Fruit fly (Drosophila melanogaster) whole organism, embryonic: ENCODE measurements around the gene gpp.

Source experiments
- Adf1 ChIP-seq: fragments of 200-800 bp; sonication (Bioruptor generic); IDR thresholded peaks from 2 replicates; pipeline ENCODE4 v1.3.6; 2022; ENCODE audit warnings: missing biosample characterization, missing genetic modification characterization
- CG10321 ChIP-seq: fragments of 200-800 bp; sonication (Bioruptor generic); IDR thresholded peaks from 2 replicates; pipeline ENCODE4 v1.3.6; 2022; ENCODE audit warnings: missing biosample characterization, missing genetic modification characterization
- CG10462 ChIP-seq: fragments of 200-800 bp; sonication (Bioruptor generic); optimal IDR thresholded peaks from 2 replicates; lab custom pipeline; 2016; ENCODE audit warnings: missing biosample characterization, missing genetic modification characterization
- CG10543 ChIP-seq: fragments of 200-800 bp; sonication (Bioruptor generic); optimal IDR thresholded peaks from 3 replicates; lab custom pipeline; 2017; ENCODE audit warnings: missing biosample characterization, mild to moderate bottlenecking, missing genetic modification characterization, moderate library complexity
- CG11093 ChIP-seq: fragments of 200-800 bp; sonication (Bioruptor generic); IDR thresholded peaks from 3 replicates; pipeline ENCODE4 v1.3.6; 2022; ENCODE audit warnings: missing biosample characterization, missing genetic modification characterization
- CG11247 ChIP-seq: fragments of 200-800 bp; sonication (Bioruptor generic); IDR thresholded peaks from 2 replicates; pipeline ENCODE4 v1.3.6; 2022; ENCODE audit warnings: missing biosample characterization, missing genetic modification characterization
- CG1233 ChIP-seq: fragments of 200-800 bp; sonication (Bioruptor generic); optimal IDR thresholded peaks from 4 replicates; lab custom pipeline; 2018; ENCODE audit warnings: missing biosample characterization, mild to moderate bottlenecking, missing genetic modification characterization
- CG13287 ChIP-seq: fragments of 200-800 bp; sonication (Bioruptor generic); IDR thresholded peaks from 2 replicates; pipeline ENCODE4 v1.3.6; 2022; ENCODE audit warnings: missing biosample characterization, missing genetic modification characterization; ENCODE audit not compliant: partially characterized antibody
- CG13894 ChIP-seq: fragments of 200-800 bp; sonication (Bioruptor generic); optimal IDR thresholded peaks from 3 replicates; lab custom pipeline; 2018; ENCODE audit warnings: missing biosample characterization, mild to moderate bottlenecking, missing genetic modification characterization, moderate library complexity
- CG14965 ChIP-seq: fragments of 200-800 bp; sonication (Bioruptor generic); optimal IDR thresholded peaks from 2 replicates; lab custom pipeline; 2016; ENCODE audit warnings: missing biosample characterization, missing genetic modification characterization, borderline replicate concordance
- CG2116 ChIP-seq: fragments of 200-800 bp; sonication (Bioruptor generic); optimal IDR thresholded peaks from 3 replicates; lab custom pipeline; 2018; ENCODE audit warnings: missing biosample characterization, mild to moderate bottlenecking, missing genetic modification characterization
- CG2120 ChIP-seq: fragments of 200-800 bp; sonication (Bioruptor generic); optimal IDR thresholded peaks from 3 replicates; lab custom pipeline; 2016; ENCODE audit warnings: missing biosample characterization, missing genetic modification characterization
- CG32772 ChIP-seq: fragments of 200-800 bp; sonication (Bioruptor generic); IDR thresholded peaks from 2 replicates; pipeline ENCODE4 v1.3.6; 2022; ENCODE audit warnings: missing biosample characterization, missing genetic modification characterization
- CG3281 ChIP-seq: fragments of 200-800 bp; sonication (Bioruptor generic); optimal IDR thresholded peaks from 3 replicates; lab custom pipeline; 2017; ENCODE audit warnings: missing biosample characterization, mild to moderate bottlenecking, missing genetic modification characterization
- CG4854 ChIP-seq: fragments of 200-800 bp; sonication (Bioruptor generic); optimal IDR thresholded peaks from 2 replicates; lab custom pipeline; 2016; ENCODE audit warnings: missing biosample characterization, missing genetic modification characterization, inconsistent platforms
- CG6272 ChIP-seq: fragments of 200-800 bp; sonication (Bioruptor generic); IDR thresholded peaks from 2 replicates; pipeline ENCODE4 v1.3.6; 2022; ENCODE audit warnings: missing biosample characterization, missing genetic modification characterization
- CG6813 ChIP-seq: fragments of 200-800 bp; sonication (Bioruptor generic); optimal IDR thresholded peaks from 2 replicates; lab custom pipeline; 2017; ENCODE audit warnings: missing biosample characterization, missing genetic modification characterization, mild to moderate bottlenecking, moderate library complexity, missing genetic modification reagents
- CG7556 ChIP-seq: fragments of 200-800 bp; sonication (Bioruptor generic); optimal IDR thresholded peaks from 2 replicates; lab custom pipeline; 2017; ENCODE audit warnings: missing biosample characterization, mild to moderate bottlenecking, missing genetic modification characterization
- CG7987 ChIP-seq: fragments of 200-800 bp; sonication (Bioruptor generic); optimal IDR thresholded peaks from 2 replicates; lab custom pipeline; 2018; ENCODE audit warnings: missing biosample characterization, mild to moderate bottlenecking, missing genetic modification characterization, moderate library complexity
- CG8281 ChIP-seq: fragments of 200-800 bp; sonication (Bioruptor generic); optimal IDR thresholded peaks from 2 replicates; lab custom pipeline; 2018; ENCODE audit warnings: missing biosample characterization, mild to moderate bottlenecking, missing genetic modification characterization, moderate library complexity
- CG9215 ChIP-seq: fragments of 200-800 bp; sonication (Bioruptor generic); IDR thresholded peaks from 2 replicates; pipeline ENCODE4 v1.3.6; 2022; ENCODE audit warnings: missing biosample characterization, missing genetic modification characterization
- CG9609 ChIP-seq: fragments of 200-800 bp; sonication (Bioruptor generic); optimal IDR thresholded peaks from 3 replicates; lab custom pipeline; 2016; ENCODE audit warnings: missing biosample characterization, missing genetic modification characterization
- CG9727 ChIP-seq: fragments of 200-800 bp; sonication (Bioruptor generic); optimal IDR thresholded peaks from 3 replicates; lab custom pipeline; 2017; ENCODE audit warnings: missing biosample characterization, mild to moderate bottlenecking, missing genetic modification characterization
- Ets65A ChIP-seq: fragments of 200-800 bp; sonication (Bioruptor generic); peaks from one replicate; lab custom pipeline; 2016; ENCODE audit warnings: missing biosample characterization, missing genetic modification characterization
- Hr3 ChIP-seq: fragments of 200-800 bp; sonication (Bioruptor generic); optimal IDR thresholded peaks from 3 replicates; lab custom pipeline; 2016; ENCODE audit warnings: missing biosample characterization, missing genetic modification characterization
- Taf1 ChIP-seq: fragments of 200-800 bp; sonication (Bioruptor generic); IDR thresholded peaks from 2 replicates; pipeline ENCODE4 v1.3.6; 2022; ENCODE audit warnings: missing biosample characterization, missing genetic modification characterization
- az2 ChIP-seq: fragments of 200-800 bp; sonication (Bioruptor generic); optimal IDR thresholded peaks from 3 replicates; lab custom pipeline; 2016; ENCODE audit warnings: missing biosample characterization, missing genetic modification characterization
- bab2 ChIP-seq: fragments of 200-800 bp; sonication (Bioruptor generic); optimal IDR thresholded peaks from 2 replicates; lab custom pipeline; 2016; ENCODE audit warnings: missing biosample characterization, missing genetic modification characterization
- bbx ChIP-seq: fragments of 200-800 bp; sonication (Bioruptor generic); IDR thresholded peaks from 2 replicates; pipeline ENCODE4 v1.3.6; 2022; ENCODE audit warnings: missing biosample characterization, missing genetic modification characterization; ENCODE audit not compliant: partially characterized antibody
- cg ChIP-seq: fragments of 200-800 bp; sonication (Bioruptor generic); optimal IDR thresholded peaks from 3 replicates; lab custom pipeline; 2019; ENCODE audit warnings: missing biosample characterization, mild to moderate bottlenecking, missing genetic modification characterization, moderate library complexity
- chn ChIP-seq: fragments of 200-800 bp; sonication (Bioruptor generic); optimal IDR thresholded peaks from 2 replicates; lab custom pipeline; 2016; ENCODE audit warnings: missing biosample characterization, missing genetic modification characterization
- cwo ChIP-seq: fragments of 200-800 bp; sonication (Bioruptor generic); optimal IDR thresholded peaks from 3 replicates; lab custom pipeline; 2017; ENCODE audit warnings: missing biosample characterization, missing genetic modification characterization, mild to moderate bottlenecking, moderate library complexity, missing genetic modification reagents
- danr ChIP-seq: fragments of 200-800 bp; sonication (Bioruptor generic); IDR thresholded peaks from 2 replicates; pipeline ENCODE4 v1.3.6; 2022; ENCODE audit warnings: missing biosample characterization, missing genetic modification characterization
- ewg ChIP-seq: fragments of 200-800 bp; sonication (Bioruptor generic); optimal IDR thresholded peaks from 3 replicates; lab custom pipeline; 2017; ENCODE audit warnings: mild to moderate bottlenecking, missing biosample characterization, missing genetic modification reagents, missing genetic modification characterization
- gem ChIP-seq: fragments of 200-800 bp; sonication (Bioruptor generic); optimal IDR thresholded peaks from 2 replicates; lab custom pipeline; 2019; ENCODE audit warnings: missing biosample characterization, mild to moderate bottlenecking, missing genetic modification characterization, moderate library complexity
- gro ChIP-seq: fragments of 200-800 bp; sonication (Bioruptor generic); optimal IDR thresholded peaks from 2 replicates; lab custom pipeline; 2016; ENCODE audit warnings: missing biosample characterization, missing genetic modification characterization
- gsb-n ChIP-seq: fragments of 200-800 bp; sonication (Bioruptor generic); optimal IDR thresholded peaks from 3 replicates; lab custom pipeline; 2018; ENCODE audit warnings: missing biosample characterization, mild to moderate bottlenecking, missing genetic modification characterization
- hth ChIP-seq: fragments of >200 bp; optimal IDR thresholded peaks from 2 replicates; lab custom pipeline; 2017; ENCODE audit warnings: inconsistent platforms
- klu ChIP-seq: fragments of 200-800 bp; sonication (Bioruptor generic); IDR thresholded peaks from 2 replicates; pipeline ENCODE4 v1.3.6; 2022; ENCODE audit warnings: missing biosample characterization, missing genetic modification characterization
- lab ChIP-seq: fragments of 200-800 bp; sonication (Bioruptor generic); optimal IDR thresholded peaks from 3 replicates; lab custom pipeline; 2017; ENCODE audit warnings: missing biosample characterization, missing genetic modification characterization, mild to moderate bottlenecking, moderate library complexity, missing genetic modification reagents
- org-1 ChIP-seq: fragments of 200-800 bp; sonication (Bioruptor generic); optimal IDR thresholded peaks from 2 replicates; lab custom pipeline; 2017; ENCODE audit warnings: missing biosample characterization, missing genetic modification characterization
- sisA ChIP-seq: fragments of 200-800 bp; sonication (Bioruptor generic); IDR thresholded peaks from 2 replicates; pipeline ENCODE4 v1.3.6; 2022; ENCODE audit warnings: missing biosample characterization, missing genetic modification characterization
- stwl ChIP-seq: fragments of 200-800 bp; sonication (Bioruptor generic); optimal IDR thresholded peaks from 3 replicates; lab custom pipeline; 2018; ENCODE audit warnings: missing biosample characterization, mild to moderate bottlenecking, missing genetic modification characterization, moderate library complexity
- tio ChIP-seq: fragments of 200-800 bp; sonication (Bioruptor generic); optimal IDR thresholded peaks from 2 replicates; lab custom pipeline; 2017; ENCODE audit warnings: missing biosample characterization, missing genetic modification characterization, inconsistent platforms
- tna ChIP-seq: fragments of 200-800 bp; sonication (Bioruptor generic); IDR thresholded peaks from 2 replicates; pipeline ENCODE4 v1.3.6; 2022; ENCODE audit warnings: missing biosample characterization, missing genetic modification characterization; ENCODE audit not compliant: partially characterized antibody
- trh ChIP-seq: fragments of 200-800 bp; sonication (Bioruptor generic); optimal IDR thresholded peaks from 2 replicates; lab custom pipeline; 2016; ENCODE audit warnings: missing biosample characterization, missing genetic modification characterization
- unpg ChIP-seq: fragments of 200-800 bp; sonication (Bioruptor generic); optimal IDR thresholded peaks from 3 replicates; lab custom pipeline; 2018; ENCODE audit warnings: missing biosample characterization, mild to moderate bottlenecking, missing genetic modification characterization, moderate library complexity
- usp ChIP-seq: fragments of >200 bp; optimal IDR thresholded peaks from 2 replicates; lab custom pipeline; 2017; ENCODE audit warnings: missing biosample characterization, missing genetic modification characterization
- wor ChIP-seq: fragments of 200-800 bp; sonication (Bioruptor generic); IDR thresholded peaks from 2 replicates; pipeline ENCODE4 v1.3.6; 2022; ENCODE audit warnings: missing biosample characterization, missing genetic modification characterization

Gene gpp

DNA sequence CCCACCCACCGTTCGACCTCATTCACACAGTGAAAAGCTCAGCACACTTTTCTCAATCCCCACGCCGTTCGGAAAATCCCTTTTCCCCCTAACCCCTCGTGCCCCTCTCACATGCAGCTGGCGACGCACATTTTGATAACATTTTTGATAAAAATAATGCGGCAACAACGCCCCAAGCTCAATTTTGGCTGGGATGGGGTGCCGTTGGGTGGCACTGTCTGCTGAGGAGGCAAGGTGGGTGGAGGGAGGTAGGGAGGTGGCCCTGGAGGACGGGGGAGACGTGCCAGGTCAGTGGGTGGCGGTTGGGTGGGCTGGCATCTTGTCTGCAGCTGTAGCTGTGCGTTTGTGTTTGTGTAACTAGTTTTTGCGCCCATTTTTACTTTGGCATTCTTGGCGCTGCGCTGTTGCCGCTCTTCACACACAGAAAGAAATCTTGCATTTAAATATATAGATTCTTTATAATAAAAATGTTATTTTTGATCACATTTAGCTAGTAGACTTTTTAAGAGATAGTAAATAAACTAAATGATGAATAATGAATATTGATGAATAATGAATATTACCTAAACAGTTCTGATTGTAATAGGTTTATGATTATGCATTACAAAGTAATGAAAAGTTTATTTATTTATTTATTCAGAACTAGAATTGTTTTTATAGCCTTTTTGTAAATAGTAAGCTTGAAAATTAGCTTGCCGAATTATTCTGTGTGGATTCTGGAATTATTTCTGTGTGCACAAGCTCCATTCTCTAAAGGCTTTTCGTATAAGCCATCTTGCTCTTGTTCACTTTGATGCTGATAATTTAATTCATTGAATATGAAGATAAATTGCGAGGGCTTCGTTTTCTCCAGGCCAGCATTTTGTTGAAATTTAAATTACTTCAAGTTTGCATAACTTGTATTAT lies 8.0 kb downstream of the gpp start (continued):
- TF ChIP-seq lab (GFP tag; lab: Kevin White, UChicago) = peak; percentile 50
- no peak for TF ChIP-seq CG8281 (tag; lab: Kevin White, UChicago)
- TF ChIP-seq CG3281 (GFP tag; lab: Kevin White, UChicago) = peak; percentile 54
- peak; percentile 21 for TF ChIP-seq CG7987 (GFP tag; lab: Kevin White, UChicago)
- TF ChIP-seq gro (GFP tag; lab: Kevin White, UChicago) = no peak
- TF ChIP-seq danr (GFP tag; lab: Robert Waterston, UW) = no peak
- no peak for TF ChIP-seq bbx (GFP tag; lab: Robert Waterston, UW)
- no peak for TF ChIP-seq tna (GFP tag; lab: Robert Waterston, UW)
- peak; percentile 19 for TF ChIP-seq Hr3 (GFP tag; lab: Kevin White, UChicago)
- TF ChIP-seq CG2116 = no peak
- TF ChIP-seq Ets65A (GFP tag; lab: Kevin White, UChicago) = no peak
- TF ChIP-seq CG10462 (GFP tag; lab: Kevin White, UChicago) = no peak
- peak; percentile 26 for TF ChIP-seq tio (GFP tag; lab: Kevin White, UChicago)
- TF ChIP-seq chn (GFP tag; lab: Kevin White, UChicago) = no peak
- no peak for TF ChIP-seq CG9609 (GFP tag; lab: Kevin White, UChicago)
- peak; percentile 56 for TF ChIP-seq unpg (GFP tag; lab: Kevin White, UChicago)
- peak; percentile 74 for TF ChIP-seq gem
- TF ChIP-seq gsb-n (tag; lab: Kevin White, UChicago) = peak; percentile 40
- no peak for TF ChIP-seq klu (GFP tag; lab: Robert Waterston, UW)
- no peak for TF ChIP-seq CG9215
- TF ChIP-seq CG10543 (GFP tag; lab: Kevin White, UChicago) = peak; percentile 71
- no peak for TF ChIP-seq trh (GFP tag; lab: Kevin White, UChicago)
- TF ChIP-seq bab2 = no peak
- no peak for TF ChIP-seq CG4854
- peak; percentile 59 for TF ChIP-seq CG13894 (tag; lab: Kevin White, UChicago)
- no peak for TF ChIP-seq CG6272 (GFP tag; lab: Robert Waterston, UW)
- peak; percentile 52 for TF ChIP-seq cwo (GFP tag; lab: Kevin White, UChicago)
- TF ChIP-seq CG7556 (GFP tag; lab: Kevin White, UChicago) = peak; percentile 76
- peak; percentile 7 for TF ChIP-seq CG2120
- no peak for TF ChIP-seq CG10321 (GFP tag; lab: Robert Waterston, UW)
- TF ChIP-seq ewg = no peak
- no peak for TF ChIP-seq usp (GFP tag; lab: Kevin White, UChicago)
- no peak for TF ChIP-seq cg (GFP tag; lab: Kevin White, UChicago)
- no peak for TF ChIP-seq wor (GFP tag; lab: Robert Waterston, UW)
- no peak for TF ChIP-seq Taf1
- TF ChIP-seq CG14965 (GFP tag; lab: Kevin White, UChicago) = no peak
- TF ChIP-seq org-1 (GFP tag; lab: Kevin White, UChicago) = no peak
- peak; percentile 33; the same call in 1 of the 2 replicates for TF ChIP-seq Adf1 (GFP tag; lab: Robert Waterston, UW)
- TF ChIP-seq CG32772 = 0 out of 2 replicates have a peak, but pooled peaks have one; percentile 14
- TF ChIP-seq CG1233 (GFP tag; lab: Kevin White, UChicago) = no peak
- peak; percentile 55 for TF ChIP-seq CG9727 (GFP tag; lab: Kevin White, UChicago)
- no peak for TF ChIP-seq az2 (GFP tag; lab: Kevin White, UChicago)
- no peak for TF ChIP-seq CG11247 (GFP tag; lab: Robert Waterston, UW)
- TF ChIP-seq CG6813 (GFP tag; lab: Kevin White, UChicago) = no peak
- TF ChIP-seq CG11093 (GFP tag; lab: Robert Waterston, UW) = no peak
- TF ChIP-seq hth = no peak
- no peak for TF ChIP-seq stwl
- 0 out of 2 replicates have a peak, but pooled peaks have one; percentile 19 for TF ChIP-seq sisA (GFP tag; lab: Robert Waterston, UW)
- no peak for TF ChIP-seq CG13287
